Worm (Caenorhabditis elegans): ENCODE measurements around the gene T21B6.3.

T21B6.3 gene

ce11 chrX:10970629-10971028 is 21.9 kb upstream of the T21B6.3 start, which contains the start of gene K09C8.8:
TSS of gene K09C8.8 (plus strand) at chrX:10970929.
- TF ChIP-seq ztf-23 (GFP tag; IDR thresholded peaks at IDR 0.05) = no peak
- TF ChIP-seq ref-1 (GFP tag; conservative IDR thresholded peaks at IDR 0.05) = no peak
- no peak for TF ChIP-seq tab-1 (GFP tag; IDR thresholded peaks at IDR 0.05)
- no peak for TF ChIP-seq med-1 (GFP tag; optimal IDR thresholded peaks at IDR 0.05; ENCODE audit: insufficient read depth)
- no peak for TF ChIP-seq flt-1 (GFP tag; IDR thresholded peaks at IDR 0.05)
- no peak for TF ChIP-seq cog-1 (tag; optimal IDR thresholded peaks at IDR 0.05)
- no peak for TF ChIP-seq ztf-29 (GFP tag; IDR thresholded peaks at IDR 0.05)
- no peak for TF ChIP-seq klf-2 (GFP tag; conservative IDR thresholded peaks at IDR 0.05)
- TF ChIP-seq T22C8.4 (GFP tag; IDR thresholded peaks at IDR 0.05) = no peak

ce11 chrX:10967698-10968097 is 18.9 kb upstream of the T21B6.3 start, which contains the start of gene K09C8.9:
TSS of gene K09C8.9 (minus strand) at chrX:10967798.
- TF ChIP-seq klf-2 (GFP tag; conservative IDR thresholded peaks at IDR 0.05) (no peak), ztf-29 (GFP tag; IDR thresholded peaks at IDR 0.05) (no peak), ztf-23 (GFP tag; IDR thresholded peaks at IDR 0.05) (no peak), ref-1 (GFP tag; conservative IDR thresholded peaks at IDR 0.05) (no peak)

ce11 chrX:10966251-10966650 is 17.5 kb upstream of the T21B6.3 start, which contains the start of gene lge-1:
TSS of gene lge-1 (plus strand) at chrX:10966551.
- TF ChIP-seq med-1 (GFP tag; optimal IDR thresholded peaks at IDR 0.05; ENCODE audit: insufficient read depth) = no peak
- no peak for TF ChIP-seq T22C8.4 (GFP tag; IDR thresholded peaks at IDR 0.05)

- no peak for TF ChIP-seq ztf-23 (GFP tag; IDR thresholded peaks at IDR 0.05)
Measured at ce11 chrX:10965508-10965907, 16.8 kb upstream of the T21B6.3 start.

ce11 chrX:10963453-10964046 is 14.8 kb upstream of the T21B6.3 start, which contains the start of gene nas-10:
TSS of gene nas-10 (minus strand) at chrX:10963503.
- peak; percentile 90 for TF ChIP-seq T22C8.4 (GFP tag; IDR thresholded peaks at IDR 0.05)
- TF ChIP-seq tab-1 (GFP tag; IDR thresholded peaks at IDR 0.05) = peak; percentile 90
- TF ChIP-seq cog-1 (tag; optimal IDR thresholded peaks at IDR 0.05) = peak; percentile 79
- TF ChIP-seq flt-1 (GFP tag; IDR thresholded peaks at IDR 0.05) = peak; percentile 95
- TF ChIP-seq ztf-23 (GFP tag; IDR thresholded peaks at IDR 0.05) = peak; percentile 95
- TF ChIP-seq med-1 (GFP tag; optimal IDR thresholded peaks at IDR 0.05; ENCODE audit: insufficient read depth) = no peak
- TF ChIP-seq klf-2 (GFP tag; conservative IDR thresholded peaks at IDR 0.05) = peak; percentile 87
- peak; percentile 82 for TF ChIP-seq ztf-29 (GFP tag; IDR thresholded peaks at IDR 0.05)
- TF ChIP-seq ref-1 (GFP tag; conservative IDR thresholded peaks at IDR 0.05) = peak; percentile 75

ce11 chrX:10961724-10962123 is 13.0 kb upstream of the T21B6.3 start:
- TF ChIP-seq ztf-29 (GFP tag; IDR thresholded peaks at IDR 0.05) (no peak), ztf-23 (GFP tag; IDR thresholded peaks at IDR 0.05) (no peak), klf-2 (GFP tag; conservative IDR thresholded peaks at IDR 0.05) (no peak)

ce11 chrX:10959136-10959535 is 10.4 kb upstream of the T21B6.3 start, which contains the start of gene K09C8.2:
TSS of gene K09C8.2 (plus strand) at chrX:10959436.
- TF ChIP-seq tab-1 (GFP tag; IDR thresholded peaks at IDR 0.05) (no peak), ref-1 (GFP tag; conservative IDR thresholded peaks at IDR 0.05) (no peak), klf-2 (GFP tag; conservative IDR thresholded peaks at IDR 0.05) (no peak), med-1 (GFP tag; optimal IDR thresholded peaks at IDR 0.05; ENCODE audit: insufficient read depth) (no peak), flt-1 (GFP tag; IDR thresholded peaks at IDR 0.05) (no peak), ztf-29 (GFP tag; IDR thresholded peaks at IDR 0.05) (no peak), ztf-23 (GFP tag; IDR thresholded peaks at IDR 0.05) (no peak), cog-1 (tag; optimal IDR thresholded peaks at IDR 0.05) (no peak), T22C8.4 (GFP tag; IDR thresholded peaks at IDR 0.05) (no peak)

ce11 chrX:10958427-10958826 is 9.7 kb upstream of the T21B6.3 start, which contains the start of gene nlp-19:
TSS of gene nlp-19 (plus strand) at chrX:10958727.
- TF ChIP-seq flt-1 (GFP tag; IDR thresholded peaks at IDR 0.05) (no peak), med-1 (GFP tag; optimal IDR thresholded peaks at IDR 0.05; ENCODE audit: insufficient read depth) (no peak), ref-1 (GFP tag; conservative IDR thresholded peaks at IDR 0.05) (no peak)

- TF ChIP-seq ztf-23 (GFP tag; IDR thresholded peaks at IDR 0.05) (no peak), ztf-29 (GFP tag; IDR thresholded peaks at IDR 0.05) (no peak), med-1 (GFP tag; optimal IDR thresholded peaks at IDR 0.05; ENCODE audit: insufficient read depth) (no peak), flt-1 (GFP tag; IDR thresholded peaks at IDR 0.05) (no peak), klf-2 (GFP tag; conservative IDR thresholded peaks at IDR 0.05) (no peak), tab-1 (GFP tag; IDR thresholded peaks at IDR 0.05) (no peak), ref-1 (GFP tag; conservative IDR thresholded peaks at IDR 0.05) (no peak), T22C8.4 (GFP tag; IDR thresholded peaks at IDR 0.05) (no peak), cog-1 (tag; optimal IDR thresholded peaks at IDR 0.05) (no peak)
Measured at ce11 chrX:10956972-10957678, 8.4 kb upstream of the T21B6.3 start.

- TF ChIP-seq ztf-29 (GFP tag; IDR thresholded peaks at IDR 0.05) = no peak
- no peak for TF ChIP-seq ref-1 (GFP tag; conservative IDR thresholded peaks at IDR 0.05)
- TF ChIP-seq cog-1 (tag; optimal IDR thresholded peaks at IDR 0.05) = no peak
- TF ChIP-seq klf-2 (GFP tag; conservative IDR thresholded peaks at IDR 0.05) = no peak
- no peak for TF ChIP-seq T22C8.4 (GFP tag; IDR thresholded peaks at IDR 0.05)
- no peak for TF ChIP-seq ztf-23 (GFP tag; IDR thresholded peaks at IDR 0.05)
- TF ChIP-seq med-1 (GFP tag; optimal IDR thresholded peaks at IDR 0.05; ENCODE audit: insufficient read depth) = no peak
- TF ChIP-seq flt-1 (GFP tag; IDR thresholded peaks at IDR 0.05) = no peak
- TF ChIP-seq tab-1 (GFP tag; IDR thresholded peaks at IDR 0.05) = no peak
Measured at ce11 chrX:10953834-10954233, 5.1 kb upstream of the T21B6.3 start, which contains the start of gene pbo-4. TSS of gene pbo-4 (plus strand) at chrX:10954134.

Data from whole organism, midembryonic.